Worm (Caenorhabditis elegans) whole organism, L2 larva: ENCODE results near the gene irld-32.

Source experiments
- F13H6.1 ChIP-seq: sonication (generic microtip); optimal IDR thresholded peaks from 2 replicates; lab custom pipeline; 2016; ENCODE audit warnings: missing genetic modification characterization, missing compliant biosample characterization
- sma-9 ChIP-seq, 2 experiments: fragments of 150-350 bp in 1 of 2; sonication (generic microtip) in 1 of 2; optimal IDR thresholded peaks; 2 replicates each; lab custom pipeline; 2014 to 2016; ENCODE audit warnings: missing genetic modification characterization in 2 of 2, mild to moderate bottlenecking in 1 of 2, missing biosample characterization in 1 of 2, missing compliant biosample characterization in 1 of 2, missing genetic modification reagents in 1 of 2, moderate library complexity in 1 of 2
- snpc-4 ChIP-seq: fragments of 150-350 bp; optimal IDR thresholded peaks from 2 replicates; lab custom pipeline; 2014; ENCODE audit warnings: missing biosample characterization, missing genetic modification characterization

ce11 chrV:2325052-2325451, 6.7 kb upstream of the irld-32 start, which contains the start of gene pud-3:
- TF ChIP-seq sma-9 (GFP tag; optimal IDR thresholded peaks at IDR 0.05; lab: Kevin White, UChicago) (no peak), sma-9 (tag; optimal IDR thresholded peaks at IDR 0.05; lab: Kevin White, UChicago) (no peak), snpc-4 (tag; lab: Kevin White, UChicago) (no peak), F13H6.1 (tag; lab: Kevin White, UChicago) (no peak)
